Worm (Caenorhabditis elegans) whole organism, early embryonic: ENCODE results near the gene clec-20.

Experiments used
- ets-7 ChIP-seq: sonication (generic microtip); optimal IDR thresholded peaks from 2 replicates; lab custom pipeline; 2016; ENCODE audit warnings: missing genotype, missing genetic modification characterization, missing compliant biosample characterization
- flt-1 ChIP-seq: fragments of 200-800 bp; sonication (Bioruptor generic); IDR thresholded peaks from 2 replicates; pipeline ENCODE4 v1.3.6; 2022; ENCODE audit warnings: missing genetic modification characterization, missing compliant biosample characterization
- hmg-4 ChIP-seq: fragments of 200-800 bp; sonication (Bioruptor generic); optimal IDR thresholded peaks from 2 replicates; lab custom pipeline; 2018; ENCODE audit warnings: mild to moderate bottlenecking, missing genetic modification characterization, missing compliant biosample characterization
- tbx-11 ChIP-seq: fragments of 200-800 bp; sonication (Bioruptor generic); IDR thresholded peaks from 2 replicates; pipeline ENCODE4 v1.3.6; 2022; ENCODE audit warnings: missing genetic modification characterization, missing compliant biosample characterization

DNA sequence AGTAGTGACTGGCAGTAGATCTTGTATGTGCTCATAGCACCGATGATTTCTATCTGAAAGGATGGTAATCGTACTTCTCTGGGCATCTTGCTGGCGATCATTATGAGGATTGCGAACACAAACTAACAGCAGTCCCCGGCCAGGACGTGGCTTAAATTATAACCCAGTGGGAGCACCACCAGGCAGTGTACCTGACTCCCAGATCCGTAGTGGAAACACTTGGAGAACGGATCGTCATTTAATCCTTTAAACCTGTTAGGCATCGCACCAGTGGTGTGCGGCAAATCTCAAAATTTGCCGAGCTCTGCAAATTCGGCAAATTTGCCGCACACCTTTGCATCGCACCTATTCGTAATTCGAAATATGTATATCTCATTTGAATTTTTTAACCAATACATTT, 27.4 kb downstream of the clec-20 start, which contains the start of gene K05F6.8:
- TF ChIP-seq flt-1 (GFP tag; lab: Robert Waterston, UW) (no peak), hmg-4 (no peak), tbx-11 (GFP tag; lab: Robert Waterston, UW) (no peak), ets-7 (tag; lab: Kevin White, UChicago) (no peak)
